Fruit fly (Drosophila melanogaster): ENCODE results near the gene CG44153.

Gene CG44153

DNA sequence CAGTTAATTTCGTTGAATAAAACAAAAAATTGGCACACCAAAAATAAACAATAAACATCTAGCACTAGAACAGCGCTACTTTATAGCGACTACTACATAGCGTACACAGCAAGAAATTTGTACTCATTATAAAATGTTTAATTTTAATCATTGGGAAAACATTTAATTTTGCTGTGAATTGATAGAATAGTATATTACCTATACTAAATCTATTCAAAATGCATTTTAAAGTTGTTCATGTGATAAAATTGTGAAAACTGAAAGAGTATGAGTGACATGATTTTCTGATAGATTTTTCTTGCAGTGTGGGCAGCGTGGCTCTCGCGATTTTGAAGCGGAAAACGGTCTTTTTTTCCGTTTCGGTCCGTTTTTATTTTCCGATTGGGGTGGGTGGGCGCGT lies 118.8 kb downstream of the CG44153 start (continued):
- TF ChIP-seq CG17359 (tag; optimal IDR thresholded peaks at IDR 0.05) (peak; percentile 25), CG9727 (GFP tag; optimal IDR thresholded peaks at IDR 0.05) (peak; percentile 14), repo (GFP tag; optimal IDR thresholded peaks at IDR 0.05) (no peak), lov (optimal IDR thresholded peaks at IDR 0.05) (no peak), lov (GFP tag; IDR thresholded peaks at IDR 0.05) (no peak), Mad (GFP tag; optimal IDR thresholded peaks at IDR 0.05) (no peak), Gsc (GFP tag; IDR thresholded peaks at IDR 0.05) (no peak), Sox102F (GFP tag; optimal IDR thresholded peaks at IDR 0.05) (peak; percentile 52), Optix (GFP tag; IDR thresholded peaks at IDR 0.05) (no peak), sens-2 (GFP tag; IDR thresholded peaks at IDR 0.05) (no peak), seq (GFP tag; IDR thresholded peaks at IDR 0.05) (peak; percentile 40; the same call in 1 of the 2 replicates), org-1 (GFP tag; optimal IDR thresholded peaks at IDR 0.05) (peak; percentile 18), CG2678 (tag; optimal IDR thresholded peaks at IDR 0.05) (no peak), D19B (GFP tag; optimal IDR thresholded peaks at IDR 0.05) (no peak), lab (GFP tag; optimal IDR thresholded peaks at IDR 0.05) (peak; percentile 34), Dad (GFP tag; optimal IDR thresholded peaks at IDR 0.05) (no peak), Med (GFP tag) (peak; percentile 74), Hr39 (optimal IDR thresholded peaks at IDR 0.05) (no peak), CG4282 (GFP tag; optimal IDR thresholded peaks at IDR 0.05) (no peak), CG12155 (GFP tag; optimal IDR thresholded peaks at IDR 0.05) (peak; percentile 14), CG13424 (tag; optimal IDR thresholded peaks at IDR 0.05) (peak; percentile 47), Side (GFP tag; optimal IDR thresholded peaks at IDR 0.05) (no peak), tgo (GFP tag; IDR thresholded peaks at IDR 0.05) (peak; percentile 39; the same call in 1 of the 3 replicates), dati (GFP tag; IDR thresholded peaks at IDR 0.05) (no peak), lmd (GFP tag; IDR thresholded peaks at IDR 0.05) (peak; percentile 28; the same call in 1 of the 2 replicates), Xbp1 (GFP tag; optimal IDR thresholded peaks at IDR 0.05) (peak; percentile 24), gsb-n (tag; optimal IDR thresholded peaks at IDR 0.05) (no peak), Bteb2 (GFP tag; optimal IDR thresholded peaks at IDR 0.05) (no peak), CG15073 (GFP tag; optimal IDR thresholded peaks at IDR 0.05) (no peak), Pdp1 (GFP tag; optimal IDR thresholded peaks at IDR 0.05) (no peak), CG15514 (GFP tag; optimal IDR thresholded peaks at IDR 0.05) (peak; percentile 4), CG12659 (GFP tag; optimal IDR thresholded peaks at IDR 0.05) (no peak), CG7786 (GFP tag; optimal IDR thresholded peaks at IDR 0.05) (no peak), CG14441 (GFP tag; IDR thresholded peaks at IDR 0.05) (peak; percentile 55; the same call in 1 of the 2 replicates), klu (GFP tag; IDR thresholded peaks at IDR 0.05) (no peak), gce (GFP tag; IDR thresholded peaks at IDR 0.05) (no peak), CG13296 (GFP tag; optimal IDR thresholded peaks at IDR 0.05) (peak; percentile 45), tna (GFP tag; IDR thresholded peaks at IDR 0.05; ENCODE audit: partially characterized antibody) (no peak), dysf (GFP tag; IDR thresholded peaks at IDR 0.05) (peak; percentile 63; the same call in 2 of the 3 replicates), E2f1 (GFP tag; IDR thresholded peaks at IDR 0.05) (0 out of 2 replicates have a peak, but pooled peaks have one; percentile 13), CG32772 (GFP tag; IDR thresholded peaks at IDR 0.05) (0 out of 2 replicates have a peak, but pooled peaks have one; percentile 7), Ptx1 (GFP tag; IDR thresholded peaks at IDR 0.05) (peak; percentile 61; the same call in 1 of the 2 replicates), Drgx (GFP tag; IDR thresholded peaks at IDR 0.05) (peak; percentile 51; the same call in 1 of the 2 replicates), CG6689 (GFP tag; IDR thresholded peaks at IDR 0.05) (peak; percentile 42; the same call in 1 of the 2 replicates), CG7372 (GFP tag; IDR thresholded peaks at IDR 0.05) (0 out of 2 replicates have a peak, but pooled peaks have one; percentile 18), so (GFP tag; IDR thresholded peaks at IDR 0.05) (no peak), CG34224 (GFP tag; IDR thresholded peaks at IDR 0.05; ENCODE audit: partially characterized antibody) (no peak), Dip2 (GFP tag; IDR thresholded peaks at IDR 0.05) (no peak), CG30403 (GFP tag; optimal IDR thresholded peaks at IDR 0.05) (peak; percentile 40), CG4424 (GFP tag; optimal IDR thresholded peaks at IDR 0.05) (peak; percentile 22), CG12219 (GFP tag; optimal IDR thresholded peaks at IDR 0.05) (no peak), cato (GFP tag; optimal IDR thresholded peaks at IDR 0.05; ENCODE audit: borderline replicate concordance) (no peak)

Data from whole organism, embryonic.